Worm (Caenorhabditis elegans): Measurements from ENCODE around the gene T12A7.10.

ce11 chrIV:11793170-11793569 is 38.3 kb upstream of the T12A7.10 start:
- TF ChIP-seq T22C8.4 (GFP tag; IDR thresholded peaks at IDR 0.05) (no peak), med-1 (GFP tag; optimal IDR thresholded peaks at IDR 0.05; ENCODE audit: insufficient read depth) (no peak), ztf-23 (GFP tag; IDR thresholded peaks at IDR 0.05) (0 out of 2 replicates have a peak, but pooled peaks have one; percentile 28)

Data from whole organism, midembryonic.